Worm (Caenorhabditis elegans) whole organism, L3 larva: ENCODE results near the gene gpa-3.
A peak's percentile ranks its signal among the peaks of the same experiment; 100 is the strongest.

Experiments used
- R02D3.7 ChIP-seq: fragments of 150-350 bp; optimal IDR thresholded peaks from 2 replicates; lab custom pipeline; 2014; ENCODE audit warnings: missing biosample characterization, missing genetic modification characterization
- ZK546.5 ChIP-seq: sonication (generic microtip); optimal IDR thresholded peaks from 2 replicates; lab custom pipeline; 2017; ENCODE audit warnings: missing biosample characterization, missing genetic modification characterization
- aly-2 ChIP-seq: fragments of 150-350 bp; optimal IDR thresholded peaks from 2 replicates; lab custom pipeline; 2014; ENCODE audit warnings: missing biosample characterization, missing genetic modification characterization
- ceh-82 ChIP-seq: fragments of 150-350 bp; optimal IDR thresholded peaks from 2 replicates; lab custom pipeline; 2014; ENCODE audit warnings: missing biosample characterization, missing genetic modification characterization
- ceh-9 ChIP-seq: sonication (generic microtip); optimal IDR thresholded peaks from 2 replicates; lab custom pipeline; 2018; ENCODE audit warnings: missing biosample characterization, missing genetic modification characterization
- daf-12 ChIP-seq: fragments of 150-350 bp; optimal IDR thresholded peaks from 2 replicates; lab custom pipeline; 2014; ENCODE audit warnings: missing biosample characterization, missing genetic modification reagents, missing genetic modification characterization
- egl-5 ChIP-seq: fragments of 150-350 bp; optimal IDR thresholded peaks from 2 replicates; lab custom pipeline; 2017; ENCODE audit warnings: missing biosample characterization, missing genetic modification reagents, missing genetic modification characterization, inconsistent platforms
- elt-1 ChIP-seq: fragments of 150-350 bp; optimal IDR thresholded peaks from 2 replicates; lab custom pipeline; 2014; ENCODE audit warnings: missing biosample characterization, missing genetic modification characterization
- elt-2 ChIP-seq: sonication (generic microtip); optimal IDR thresholded peaks from 2 replicates; lab custom pipeline; 2016; ENCODE audit warnings: missing genetic modification reagents, mild to moderate bottlenecking, missing genetic modification characterization, missing compliant biosample characterization
- eor-1 ChIP-seq, 2 experiments: fragments of 150-350 bp; optimal IDR thresholded peaks; 2 replicates each; lab custom pipeline; 2014 to 2018; ENCODE audit warnings: missing biosample characterization in 2 of 2, missing genetic modification characterization in 2 of 2
- fkh-2 ChIP-seq: fragments of 150-350 bp; optimal IDR thresholded peaks from 2 replicates; lab custom pipeline; 2014; ENCODE audit warnings: missing biosample characterization, missing genetic modification reagents, missing genetic modification characterization
- fos-1 ChIP-seq: fragments of 150-350 bp; optimal IDR thresholded peaks from 2 replicates; lab custom pipeline; 2014; ENCODE audit warnings: missing biosample characterization, missing genetic modification characterization
- jun-1 ChIP-seq: fragments of 150-350 bp; optimal IDR thresholded peaks from 2 replicates; lab custom pipeline; 2014; ENCODE audit warnings: missing biosample characterization, missing genetic modification reagents, missing genetic modification characterization
- lin-15B ChIP-seq: fragments of 150-350 bp; optimal IDR thresholded peaks from 2 replicates; lab custom pipeline; 2014; ENCODE audit warnings: missing biosample characterization, missing genetic modification characterization
- lin-39 ChIP-seq: fragments of 150-350 bp; optimal IDR thresholded peaks from 2 replicates; lab custom pipeline; 2018; ENCODE audit warnings: missing biosample characterization, missing genetic modification reagents, missing genetic modification characterization
- mml-1 ChIP-seq: fragments of 150-350 bp; sonication (generic microtip); optimal IDR thresholded peaks from 3 replicates; lab custom pipeline; 2014; ENCODE audit warnings: missing biosample characterization, missing genetic modification characterization
- nfya-1 ChIP-seq: sonication (generic microtip); optimal IDR thresholded peaks from 2 replicates; lab custom pipeline; 2017; ENCODE audit warnings: missing genetic modification characterization, mild to moderate bottlenecking, missing compliant biosample characterization, antibody characterized with exemption, moderate library complexity; ENCODE audit not compliant: insufficient read depth
- nhr-11 ChIP-seq: fragments of 150-350 bp; optimal IDR thresholded peaks from 2 replicates; lab custom pipeline; 2014; ENCODE audit warnings: missing biosample characterization, missing genetic modification characterization
- nhr-12 ChIP-seq: fragments of 150-350 bp; optimal IDR thresholded peaks from 2 replicates; lab custom pipeline; 2014; ENCODE audit warnings: missing biosample characterization, missing genetic modification characterization
- nhr-23 ChIP-seq: fragments of 150-350 bp; optimal IDR thresholded peaks from 2 replicates; lab custom pipeline; 2014; ENCODE audit warnings: missing biosample characterization, missing genetic modification reagents, missing genetic modification characterization
- nhr-237 ChIP-seq: fragments of 150-350 bp; optimal IDR thresholded peaks from 2 replicates; lab custom pipeline; 2014; ENCODE audit warnings: missing biosample characterization, missing genetic modification characterization
- nhr-25 ChIP-seq: sonication (generic microtip); optimal IDR thresholded peaks from 2 replicates; lab custom pipeline; 2017; ENCODE audit warnings: missing biosample characterization, missing genetic modification characterization
- nhr-43 ChIP-seq: sonication (generic microtip); optimal IDR thresholded peaks from 2 replicates; lab custom pipeline; 2016; ENCODE audit warnings: mild to moderate bottlenecking, missing genetic modification characterization, missing compliant biosample characterization; ENCODE audit not compliant: poor library complexity, severe bottlenecking
- nhr-67 ChIP-seq: fragments of 150-350 bp; optimal IDR thresholded peaks from 2 replicates; lab custom pipeline; 2014; ENCODE audit warnings: missing biosample characterization, missing genetic modification characterization
- nhr-77 ChIP-seq: fragments of 150-350 bp; optimal IDR thresholded peaks from 2 replicates; lab custom pipeline; 2014; ENCODE audit warnings: missing biosample characterization, missing genetic modification characterization
- pha-4 ChIP-seq: fragments of 150-350 bp; optimal IDR thresholded peaks from 2 replicates; lab custom pipeline; 2014; ENCODE audit warnings: missing biosample characterization, missing genetic modification reagents, missing genetic modification characterization
- pqm-1 ChIP-seq: fragments of 150-350 bp; optimal IDR thresholded peaks from 2 replicates; lab custom pipeline; 2017; ENCODE audit warnings: missing biosample characterization, missing genetic modification characterization, inconsistent platforms
- skn-1 ChIP-seq: fragments of 150-350 bp; optimal IDR thresholded peaks from 2 replicates; lab custom pipeline; 2014; ENCODE audit warnings: missing biosample characterization, missing genetic modification characterization
- snpc-4 ChIP-seq: fragments of 150-350 bp; optimal IDR thresholded peaks from 2 replicates; lab custom pipeline; 2014; ENCODE audit warnings: missing biosample characterization, missing genetic modification characterization
- tbx-2 ChIP-seq: sonication (generic microtip); optimal IDR thresholded peaks from 2 replicates; lab custom pipeline; 2016; ENCODE audit warnings: mild to moderate bottlenecking, missing genetic modification characterization, missing compliant biosample characterization
- unc-39 ChIP-seq: sonication (generic microtip); optimal IDR thresholded peaks from 4 replicates; lab custom pipeline; 2017; ENCODE audit warnings: missing biosample characterization, missing genetic modification characterization
- ztf-4 ChIP-seq: fragments of 150-350 bp; optimal IDR thresholded peaks from 2 replicates; lab custom pipeline; 2014; ENCODE audit warnings: missing biosample characterization, missing genetic modification characterization

The gpa-3 gene

DNA sequence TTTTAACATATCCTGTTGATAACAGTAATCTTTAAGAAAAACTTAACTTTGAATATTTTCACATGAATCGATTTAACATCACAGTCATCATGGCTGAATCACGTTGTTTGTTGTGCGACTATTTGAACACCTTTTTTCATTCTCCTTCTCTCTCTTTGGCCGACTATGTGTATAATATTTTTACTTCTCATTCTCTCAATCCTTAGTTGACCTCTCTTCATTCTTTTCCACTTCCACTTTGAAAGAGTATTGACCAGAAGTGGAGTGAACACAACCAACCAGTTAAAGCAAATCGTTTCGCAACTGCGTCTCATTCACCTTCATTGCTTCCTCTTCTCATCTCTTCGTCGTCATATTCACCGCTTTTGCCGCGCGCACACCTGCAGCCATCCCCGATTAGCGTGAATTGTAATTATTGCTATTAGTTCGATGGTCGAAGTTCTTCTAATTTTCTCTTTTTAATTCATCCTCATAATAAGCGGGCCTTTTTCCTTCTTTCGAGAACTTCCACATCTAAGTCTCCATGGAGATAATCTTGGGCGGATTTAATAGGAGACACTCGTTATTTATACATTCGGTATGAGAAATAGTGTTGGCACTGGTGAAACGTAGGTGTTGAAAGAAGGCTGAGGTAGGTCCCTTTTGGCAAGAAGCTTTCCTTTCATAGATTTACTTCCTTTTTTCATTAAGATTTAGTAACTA, 35.5 kb upstream of the gpa-3 start:
- TF ChIP-seq nhr-25 (tag; lab: Kevin White, UChicago) = peak; percentile 45
- TF ChIP-seq nhr-23 (tag; lab: Kevin White, UChicago) = peak; percentile 10
- TF ChIP-seq nhr-237 = no peak
- peak; percentile 54 for TF ChIP-seq pha-4 (tag; lab: Kevin White, UChicago)

- TF ChIP-seq snpc-4 (tag; lab: Kevin White, UChicago) (peak; percentile 91), fos-1 (tag; lab: Kevin White, UChicago) (no peak), nfya-1 (tag; lab: Kevin White, UChicago) (peak; percentile 5), lin-15B (tag; lab: Kevin White, UChicago) (no peak), eor-1 (tag; optimal IDR thresholded peaks at IDR 0.05; lab: Kevin White, UChicago) (no peak)
Observed at ce11 chrV:9391959-9392358, 32.4 kb upstream of the gpa-3 start.

- TF ChIP-seq R02D3.7 (tag; lab: Kevin White, UChicago) (no peak), nhr-43 (tag; lab: Kevin White, UChicago) (no peak), daf-12 (tag; lab: Kevin White, UChicago) (no peak), jun-1 (tag; lab: Kevin White, UChicago) (no peak), mml-1 (tag; lab: Kevin White, UChicago) (no peak), ceh-82 (tag; lab: Kevin White, UChicago) (no peak), ceh-9 (no peak), nfya-1 (tag; lab: Kevin White, UChicago) (no peak), pqm-1 (tag; lab: Kevin White, UChicago) (no peak), nhr-67 (tag; lab: Kevin White, UChicago) (no peak), lin-15B (tag; lab: Kevin White, UChicago) (no peak), nhr-77 (tag; lab: Kevin White, UChicago) (no peak), lin-39 (tag; lab: Kevin White, UChicago) (no peak), egl-5 (tag; lab: Kevin White, UChicago) (no peak), skn-1 (tag; lab: Kevin White, UChicago) (no peak), nhr-11 (tag; lab: Kevin White, UChicago) (no peak), unc-39 (tag; lab: Kevin White, UChicago) (no peak)
Observed at ce11 chrV:9386143-9386542, 26.6 kb upstream of the gpa-3 start, which contains the start of gene hum-2. hum-2 (plus strand) TSS chrV:9386175.

ce11 chrV:9384949-9385348, 25.4 kb upstream of the gpa-3 start:
- no peak for TF ChIP-seq nhr-12 (tag; lab: Kevin White, UChicago)
- no peak for TF ChIP-seq jun-1 (tag; lab: Kevin White, UChicago)
- TF ChIP-seq fkh-2 (tag; lab: Kevin White, UChicago) = no peak
- TF ChIP-seq nhr-67 (tag; lab: Kevin White, UChicago) = no peak
- TF ChIP-seq lin-39 (tag; lab: Kevin White, UChicago) = no peak
- no peak for TF ChIP-seq elt-2 (tag; lab: Kevin White, UChicago)
- no peak for TF ChIP-seq daf-12 (tag; lab: Kevin White, UChicago)
- TF ChIP-seq nhr-25 (tag; lab: Kevin White, UChicago) = no peak
- no peak for TF ChIP-seq nfya-1 (tag; lab: Kevin White, UChicago)
- TF ChIP-seq ztf-4 (tag; lab: Kevin White, UChicago) = no peak
- no peak for TF ChIP-seq nhr-77 (tag; lab: Kevin White, UChicago)
- TF ChIP-seq elt-1 (tag; lab: Kevin White, UChicago) = no peak

DNA sequence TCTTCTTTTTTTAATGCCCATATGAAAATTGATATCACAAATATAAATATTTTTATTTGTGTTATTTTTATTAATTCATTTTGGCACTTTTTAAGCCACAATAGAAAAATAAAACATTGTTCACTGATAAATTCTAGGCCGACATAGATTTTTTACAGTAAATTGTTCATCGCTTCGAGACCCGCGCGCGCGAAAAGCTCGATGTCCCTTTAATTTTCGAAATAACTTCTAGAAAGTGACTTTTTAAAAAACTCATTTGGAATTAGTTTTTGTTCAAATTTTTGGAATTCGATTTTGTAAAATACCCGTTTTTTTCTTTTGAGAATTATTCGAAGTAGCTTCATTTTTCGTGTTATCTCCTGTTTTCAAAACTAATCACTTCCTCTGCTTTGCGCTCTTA, 24.8 kb upstream of the gpa-3 start:
- TF ChIP-seq aly-2 = no peak
- no peak for TF ChIP-seq eor-1 (tag; optimal IDR thresholded peaks at IDR 0.05; lab: Kevin White, UChicago)
- TF ChIP-seq nhr-12 (tag; lab: Kevin White, UChicago) = no peak
- no peak for TF ChIP-seq ZK546.5
- no peak for TF ChIP-seq tbx-2 (tag; lab: Kevin White, UChicago)
- TF ChIP-seq R02D3.7 (tag; lab: Kevin White, UChicago) = no peak
- TF ChIP-seq fkh-2 (tag; lab: Kevin White, UChicago) = no peak
